Worm (Caenorhabditis elegans) whole organism, early embryonic: ENCODE measurements around the gene pqn-2.

ENCODE experiments used
- B0310.2 ChIP-seq: sonication (generic microtip); optimal IDR thresholded peaks from 2 replicates; lab custom pipeline; 2016; ENCODE audit warnings: mild to moderate bottlenecking, missing genetic modification characterization, missing compliant biosample characterization
- F13C5.2 ChIP-seq: sonication (generic microtip); optimal IDR thresholded peaks from 2 replicates; lab custom pipeline; 2017; ENCODE audit warnings: mild to moderate bottlenecking, missing genetic modification characterization, inconsistent platforms, missing compliant biosample characterization
- aly-1 ChIP-seq: sonication (generic microtip); optimal IDR thresholded peaks from 2 replicates; lab custom pipeline; 2016; ENCODE audit warnings: missing genetic modification characterization, missing compliant biosample characterization
- ama-1 ChIP-seq: fragments of 150-350 bp; optimal IDR thresholded peaks from 2 replicates; lab custom pipeline; 2014
- ceh-13 ChIP-seq: fragments of 200-800 bp; sonication (Bioruptor generic); optimal IDR thresholded peaks from 2 replicates; lab custom pipeline; 2018; ENCODE audit warnings: mild to moderate bottlenecking, missing genetic modification characterization, missing compliant biosample characterization
- ceh-36 ChIP-seq: sonication (generic microtip); optimal IDR thresholded peaks from 2 replicates; lab custom pipeline; 2016; ENCODE audit warnings: missing genetic modification characterization, inconsistent platforms, missing compliant biosample characterization
- hnd-1 ChIP-seq: sonication (generic microtip); optimal IDR thresholded peaks from 2 replicates; lab custom pipeline; 2016; ENCODE audit warnings: missing genetic modification characterization, missing compliant biosample characterization
- pes-1 ChIP-seq: fragments of 200-800 bp; sonication (Bioruptor generic); IDR thresholded peaks from 2 replicates; pipeline ENCODE4 v1.3.6; 2022; ENCODE audit warnings: missing genetic modification reagents, missing genetic modification characterization, missing compliant biosample characterization
- scrt-1 ChIP-seq: fragments of 200-800 bp; sonication (Bioruptor generic); IDR thresholded peaks from 2 replicates; pipeline ENCODE4 v1.3.6; 2022; ENCODE audit warnings: missing genetic modification characterization, missing compliant biosample characterization

DNA sequence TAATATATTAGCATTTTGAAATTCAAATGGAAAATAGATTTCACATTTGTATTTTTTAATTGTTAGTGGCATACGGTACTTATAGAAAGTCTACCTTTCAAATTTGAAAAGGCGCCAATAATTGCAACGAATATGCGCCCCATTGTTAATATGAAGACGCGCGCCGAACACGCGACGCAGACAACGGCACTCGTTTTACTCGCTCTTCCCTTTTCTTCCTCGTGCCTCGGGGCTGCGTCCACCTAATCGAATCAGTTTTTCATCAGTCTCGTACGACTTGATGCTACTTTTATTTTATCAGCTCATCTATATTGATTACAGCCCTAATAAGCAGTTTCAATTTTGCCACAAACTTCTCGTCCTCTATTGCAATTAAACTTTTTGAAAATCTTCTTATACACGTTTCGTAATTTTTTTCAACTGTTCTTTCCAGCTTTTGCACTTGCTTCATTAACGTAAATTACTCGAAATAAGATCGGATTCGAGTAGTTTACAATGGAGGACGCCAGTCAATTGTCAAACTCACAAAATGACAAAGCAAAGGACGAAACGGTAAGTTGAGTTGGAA lies 20.3 kb upstream of the pqn-2 start, which contains the start of gene cash-1:
- TF ChIP-seq hnd-1 (tag; lab: Kevin White, UChicago) (no peak), B0310.2 (tag; lab: Kevin White, UChicago) (no peak), ama-1 (lab: Kevin White, UChicago) (no peak), ceh-36 (tag; lab: Kevin White, UChicago) (no peak), pes-1 (GFP tag; lab: Robert Waterston, UW) (no peak), scrt-1 (GFP tag; lab: Robert Waterston, UW) (no peak), F13C5.2 (tag; lab: Kevin White, UChicago) (no peak), ceh-13 (GFP tag; lab: Kevin White, UChicago) (no peak), aly-1 (tag; lab: Kevin White, UChicago) (no peak)
